Worm (Caenorhabditis elegans) whole organism, young adult: Measurements from ENCODE around the gene C02D5.2.

Source experiments
- Y79H2A.3 ChIP-seq: fragments of 200-800 bp; sonication (Bioruptor generic); conservative IDR thresholded peaks from 2 replicates; pipeline ENCODE4 v1.3.6; 2022; ENCODE audit warnings: missing genetic modification reagents, missing genetic modification characterization, missing compliant biosample characterization
- ama-1 ChIP-seq, 3 experiments: fragments of 150-350 bp in 1 of 3; sonication (generic microtip) in 2 of 3; optimal IDR thresholded peaks; 2 replicates each; lab custom pipeline; 2014 to 2018; ENCODE audit warnings: missing biosample characterization in 2 of 3, missing genetic modification characterization in 2 of 3, missing genetic modification reagents in 2 of 3
- ccch-3 ChIP-seq: fragments of 200-800 bp; sonication (Bioruptor generic); optimal IDR thresholded peaks from 2 replicates; lab custom pipeline; 2018; ENCODE audit warnings: mild to moderate bottlenecking, missing genetic modification characterization, missing compliant biosample characterization
- cebp-2 ChIP-seq: fragments of 200-800 bp; sonication (Bioruptor generic); IDR thresholded peaks from 2 replicates; pipeline ENCODE4 v1.3.6; 2022; ENCODE audit warnings: missing genetic modification characterization, missing compliant biosample characterization
- ceh-58 ChIP-seq: fragments of 200-800 bp; sonication (Bioruptor generic); IDR thresholded peaks from 2 replicates; pipeline ENCODE4 v1.3.6; 2022; ENCODE audit warnings: missing genetic modification characterization, missing compliant biosample characterization
- hmg-1.2 ChIP-seq: fragments of 200-800 bp; sonication (Bioruptor generic); IDR thresholded peaks from 2 replicates; pipeline ENCODE4 v1.3.6; 2022; ENCODE audit warnings: missing genetic modification reagents, missing genetic modification characterization, missing compliant biosample characterization
- unc-130 ChIP-seq: sonication (generic microtip); optimal IDR thresholded peaks from 2 replicates; lab custom pipeline; 2016; ENCODE audit warnings: missing genetic modification reagents, missing genetic modification characterization, missing compliant biosample characterization

- TF ChIP-seq unc-130 (GFP tag; lab: Kevin White, UChicago) = no peak
- no peak for TF ChIP-seq ama-1 (optimal IDR thresholded peaks at IDR 0.05; lab: Kevin White, UChicago)
- no peak for TF ChIP-seq ama-1 (GFP tag; optimal IDR thresholded peaks at IDR 0.05; lab: Kevin White, UChicago)
- peak; percentile 78; the same call in 1 of the 2 replicates for TF ChIP-seq hmg-1.2 (GFP tag; lab: Robert Waterston, UW)
- TF ChIP-seq cebp-2 (GFP tag; lab: Robert Waterston, UW) = no peak
- no peak for TF ChIP-seq ccch-3 (GFP tag; lab: Kevin White, UChicago)
- TF ChIP-seq ceh-58 (GFP tag; lab: Robert Waterston, UW) = no peak
- no peak for TF ChIP-seq Y79H2A.3 (GFP tag; lab: Robert Waterston, UW)
Observed at ce11 chrIII:8556836-8557385, at the start of gene C02D5.2.
